Fruit fly (Drosophila melanogaster) whole organism, embryonic: ENCODE measurements around the gene bun.

Experiments used
- CG1024 ChIP-seq: fragments of 200-800 bp; sonication (Bioruptor generic); IDR thresholded peaks from 2 replicates; pipeline ENCODE4 v1.3.6; 2022; ENCODE audit warnings: missing biosample characterization, missing genetic modification characterization
- CG11398 ChIP-seq: fragments of 200-800 bp; sonication (Bioruptor generic); optimal IDR thresholded peaks from 2 replicates; lab custom pipeline; 2016; ENCODE audit warnings: missing biosample characterization, missing genetic modification characterization
- CG11456 ChIP-seq: fragments of 200-800 bp; sonication (Bioruptor generic); IDR thresholded peaks from 3 replicates; pipeline ENCODE4 v1.3.6; 2022; ENCODE audit warnings: missing biosample characterization, missing genetic modification characterization
- CG11560 ChIP-seq: fragments of 200-800 bp; sonication (Bioruptor generic); IDR thresholded peaks from 3 replicates; pipeline ENCODE4 v1.3.6; 2022; ENCODE audit warnings: missing biosample characterization, missing genetic modification characterization
- CG12942 ChIP-seq: fragments of 200-800 bp; sonication (Bioruptor generic); optimal IDR thresholded peaks from 3 replicates; lab custom pipeline; 2016; ENCODE audit warnings: missing biosample characterization, missing genetic modification characterization
- CG14050 ChIP-seq: fragments of 200-800 bp; sonication (Bioruptor generic); IDR thresholded peaks from 3 replicates; pipeline ENCODE4 v1.3.6; 2022; ENCODE audit warnings: missing biosample characterization, missing genetic modification characterization
- CG1647 ChIP-seq: fragments of 200-800 bp; sonication (Bioruptor generic); optimal IDR thresholded peaks from 3 replicates; lab custom pipeline; 2016; ENCODE audit warnings: missing biosample characterization, missing genetic modification characterization
- CG18262 ChIP-seq: fragments of 200-800 bp; optimal IDR thresholded peaks from 3 replicates; lab custom pipeline; 2019; ENCODE audit warnings: missing biosample characterization, mild to moderate bottlenecking, missing genetic modification characterization, moderate library complexity
- CG2199 ChIP-seq: fragments of 200-800 bp; sonication (Bioruptor generic); IDR thresholded peaks from 3 replicates; pipeline ENCODE4 v1.3.6; 2022; ENCODE audit warnings: missing biosample characterization, missing genetic modification characterization
- CG2712 ChIP-seq: fragments of 200-800 bp; optimal IDR thresholded peaks from 3 replicates; lab custom pipeline; 2019; ENCODE audit warnings: missing biosample characterization, mild to moderate bottlenecking, missing genetic modification characterization, moderate library complexity
- CG34422 ChIP-seq: fragments of 200-800 bp; sonication (Bioruptor generic); IDR thresholded peaks from 3 replicates; pipeline ENCODE4 v1.3.6; 2022; ENCODE audit warnings: missing biosample characterization, missing genetic modification characterization
- CG3838 ChIP-seq: fragments of 200-800 bp; sonication (Bioruptor generic); optimal IDR thresholded peaks from 3 replicates; lab custom pipeline; 2016; ENCODE audit warnings: missing biosample characterization, missing genetic modification characterization
- CG4360 ChIP-seq: fragments of 200-800 bp; sonication (Bioruptor generic); IDR thresholded peaks from 2 replicates; pipeline ENCODE4 v1.3.6; 2022; ENCODE audit warnings: missing biosample characterization, missing genetic modification characterization
- CG4424 ChIP-seq: fragments of 200-800 bp; sonication (Bioruptor generic); optimal IDR thresholded peaks from 3 replicates; lab custom pipeline; 2016; ENCODE audit warnings: missing biosample characterization, missing genetic modification characterization
- CG5245 ChIP-seq: fragments of 200-800 bp; sonication (Bioruptor generic); optimal IDR thresholded peaks from 3 replicates; lab custom pipeline; 2016; ENCODE audit warnings: missing biosample characterization, missing genetic modification characterization
- CG6272 ChIP-seq: fragments of 200-800 bp; sonication (Bioruptor generic); IDR thresholded peaks from 2 replicates; pipeline ENCODE4 v1.3.6; 2022; ENCODE audit warnings: missing biosample characterization, missing genetic modification characterization
- CG7357 ChIP-seq: fragments of 200-800 bp; sonication (Bioruptor generic); IDR thresholded peaks from 3 replicates; pipeline ENCODE4 v1.3.6; 2022; ENCODE audit warnings: missing biosample characterization, missing genetic modification characterization
- CG7786 ChIP-seq: fragments of 200-800 bp; sonication (Bioruptor generic); optimal IDR thresholded peaks from 2 replicates; lab custom pipeline; 2016; ENCODE audit warnings: missing biosample characterization, missing genetic modification characterization
- CG8089 ChIP-seq: fragments of 200-800 bp; sonication (Bioruptor generic); optimal IDR thresholded peaks from 3 replicates; lab custom pipeline; 2016; ENCODE audit warnings: missing biosample characterization, missing genetic modification characterization
- CG8478 ChIP-seq: fragments of >200 bp; optimal IDR thresholded peaks from 2 replicates; lab custom pipeline; 2018
- CHES-1-like ChIP-seq: fragments of 200-800 bp; sonication (Bioruptor generic); optimal IDR thresholded peaks from 2 replicates; lab custom pipeline; 2016; ENCODE audit warnings: missing biosample characterization, missing genetic modification characterization
- Doc3 ChIP-seq: fragments of 200-800 bp; sonication (Bioruptor generic); IDR thresholded peaks from 3 replicates; pipeline ENCODE4 v1.3.6; 2022; ENCODE audit warnings: missing biosample characterization, missing genetic modification characterization; ENCODE audit not compliant: partially characterized antibody
- Dref ChIP-seq: fragments of 200-800 bp; sonication (Bioruptor generic); IDR thresholded peaks from 2 replicates; pipeline ENCODE4 v1.3.6; 2022; ENCODE audit warnings: missing biosample characterization, missing genetic modification characterization
- Gug ChIP-seq: fragments of 200-800 bp; sonication (Bioruptor generic); IDR thresholded peaks from 4 replicates; pipeline ENCODE4 v1.3.6; 2022; ENCODE audit warnings: missing biosample characterization, missing genetic modification characterization
- HLHmδ ChIP-seq: fragments of 200-800 bp; sonication (Bioruptor generic); optimal IDR thresholded peaks from 2 replicates; lab custom pipeline; 2018; ENCODE audit warnings: missing biosample characterization, mild to moderate bottlenecking, missing genetic modification characterization, moderate library complexity
- HmgZ ChIP-seq: fragments of 200-800 bp; sonication (Bioruptor generic); optimal IDR thresholded peaks from 2 replicates; lab custom pipeline; 2018; ENCODE audit warnings: missing biosample characterization, mild to moderate bottlenecking, missing genetic modification characterization
- Kr ChIP-seq: fragments of 200-800 bp; sonication (Bioruptor generic); optimal IDR thresholded peaks from 2 replicates; lab custom pipeline; 2017; ENCODE audit warnings: missing biosample characterization, mild to moderate bottlenecking, missing genetic modification characterization
- Neu2 ChIP-seq: fragments of 200-800 bp; sonication (Bioruptor generic); optimal IDR thresholded peaks from 3 replicates; lab custom pipeline; 2016; ENCODE audit warnings: missing biosample characterization, missing genetic modification characterization, borderline replicate concordance
- Oli ChIP-seq: fragments of 200-800 bp; sonication (Bioruptor generic); optimal IDR thresholded peaks from 2 replicates; lab custom pipeline; 2018; ENCODE audit warnings: missing biosample characterization, mild to moderate bottlenecking, missing genetic modification characterization, moderate library complexity
- Sin3A ChIP-seq: fragments of >200 bp; optimal IDR thresholded peaks from 2 replicates; lab custom pipeline; 2018
- Trl ChIP-seq, 3 experiments: fragments of >200 bp in 2 of 3; fragments of 200-800 bp in 1 of 3; sonication (Bioruptor generic) in 1 of 3; optimal IDR thresholded peaks; 2 replicates in 1 of 3; 3 replicates in 2 of 3; lab custom pipeline; 2016 to 2017; ENCODE audit warnings: missing biosample characterization in 1 of 3, missing genetic modification characterization in 1 of 3
- ap ChIP-seq: fragments of 200-800 bp; sonication (Bioruptor generic); IDR thresholded peaks from 2 replicates; pipeline ENCODE4 v1.3.6; 2022; ENCODE audit warnings: missing biosample characterization, missing genetic modification characterization
- bsh ChIP-seq, 2 experiments: fragments of 200-800 bp; sonication (Bioruptor generic); optimal IDR thresholded peaks; 2 replicates each; lab custom pipeline; 2017 to 2018; ENCODE audit warnings: mild to moderate bottlenecking in 2 of 2, missing biosample characterization in 2 of 2, missing genetic modification characterization in 2 of 2, moderate library complexity in 1 of 2
- chm ChIP-seq: fragments of 200-800 bp; sonication (Bioruptor generic); IDR thresholded peaks from 2 replicates; pipeline ENCODE4 v1.3.6; 2022; ENCODE audit warnings: missing biosample characterization, missing genetic modification characterization
- crp ChIP-seq, 2 experiments: fragments of 200-800 bp; sonication (Bioruptor generic); optimal IDR thresholded peaks; 2 replicates in 1 of 2; 3 replicates in 1 of 2; lab custom pipeline; 2017; ENCODE audit warnings: missing biosample characterization in 2 of 2, missing genetic modification characterization in 2 of 2, mild to moderate bottlenecking in 1 of 2, moderate library complexity in 1 of 2
- dati ChIP-seq: fragments of 200-800 bp; sonication (Bioruptor generic); IDR thresholded peaks from 2 replicates; pipeline ENCODE4 v1.3.6; 2022; ENCODE audit warnings: missing biosample characterization, missing genetic modification characterization
- eyg ChIP-seq: fragments of 200-800 bp; sonication (Bioruptor generic); optimal IDR thresholded peaks from 3 replicates; lab custom pipeline; 2016; ENCODE audit warnings: missing biosample characterization, missing genetic modification characterization
- gcm2 ChIP-seq: fragments of 200-800 bp; sonication (Bioruptor generic); optimal IDR thresholded peaks from 2 replicates; lab custom pipeline; 2016; ENCODE audit warnings: missing biosample characterization, missing genetic modification characterization
- hb ChIP-seq: fragments of 200-800 bp; sonication (Bioruptor generic); IDR thresholded peaks from 3 replicates; pipeline ENCODE4 v1.3.6; 2022; ENCODE audit warnings: missing biosample characterization, missing genetic modification characterization; ENCODE audit not compliant: partially characterized antibody
- hth ChIP-seq: fragments of >200 bp; optimal IDR thresholded peaks from 2 replicates; lab custom pipeline; 2017; ENCODE audit warnings: inconsistent platforms
- mirr ChIP-seq: fragments of 200-800 bp; sonication (Bioruptor generic); optimal IDR thresholded peaks from 3 replicates; lab custom pipeline; 2018; ENCODE audit warnings: missing biosample characterization, mild to moderate bottlenecking, missing genetic modification characterization
- nmo ChIP-seq: fragments of 200-800 bp; sonication (Bioruptor generic); optimal IDR thresholded peaks from 2 replicates; lab custom pipeline; 2018; ENCODE audit warnings: missing biosample characterization, mild to moderate bottlenecking, missing genetic modification characterization, moderate library complexity
- onecut ChIP-seq: fragments of 200-800 bp; sonication (Bioruptor generic); IDR thresholded peaks from 2 replicates; pipeline ENCODE4 v1.3.6; 2022; ENCODE audit warnings: missing biosample characterization, missing genetic modification characterization
- pfk ChIP-seq: fragments of 200-800 bp; sonication (Bioruptor generic); optimal IDR thresholded peaks from 2 replicates; lab custom pipeline; 2018; ENCODE audit warnings: missing biosample characterization, mild to moderate bottlenecking, missing genetic modification characterization, moderate library complexity
- stc ChIP-seq: fragments of 200-800 bp; sonication (Bioruptor generic); IDR thresholded peaks from 2 replicates; pipeline ENCODE4 v1.3.6; 2022; ENCODE audit warnings: missing biosample characterization, missing genetic modification characterization
- stwl ChIP-seq: fragments of 200-800 bp; sonication (Bioruptor generic); optimal IDR thresholded peaks from 3 replicates; lab custom pipeline; 2018; ENCODE audit warnings: missing biosample characterization, mild to moderate bottlenecking, missing genetic modification characterization, moderate library complexity
- tin ChIP-seq: fragments of 200-800 bp; sonication (Bioruptor generic); optimal IDR thresholded peaks from 3 replicates; lab custom pipeline; 2016; ENCODE audit warnings: missing biosample characterization, missing genetic modification characterization
- toy ChIP-seq: fragments of 200-800 bp; sonication (Bioruptor generic); IDR thresholded peaks from 2 replicates; pipeline ENCODE4 v1.3.6; 2022; ENCODE audit warnings: missing biosample characterization, missing genetic modification characterization
- trh ChIP-seq: fragments of 200-800 bp; sonication (Bioruptor generic); optimal IDR thresholded peaks from 2 replicates; lab custom pipeline; 2016; ENCODE audit warnings: missing biosample characterization, missing genetic modification characterization
- vnd ChIP-seq: fragments of 200-800 bp; sonication (Bioruptor generic); IDR thresholded peaks from 3 replicates; pipeline ENCODE4 v1.3.6; 2022; ENCODE audit warnings: missing biosample characterization, missing genetic modification characterization; ENCODE audit not compliant: partially characterized antibody
- zf30C ChIP-seq: fragments of 200-800 bp; sonication (Bioruptor generic); optimal IDR thresholded peaks from 3 replicates; lab custom pipeline; 2018; ENCODE audit warnings: missing biosample characterization, mild to moderate bottlenecking, missing genetic modification characterization

Gene bun

dm6 chr2L:12507338-12508053 lies 38.9 kb downstream of the bun start, which contains the start of gene CG43051 (continued):
- TF ChIP-seq bsh (GFP tag; optimal IDR thresholded peaks at IDR 0.05; lab: Kevin White, UChicago) (no peak), mirr (GFP tag; lab: Kevin White, UChicago) (peak; percentile 35), CG7786 (no peak), CG6272 (GFP tag; lab: Robert Waterston, UW) (no peak), toy (GFP tag; lab: Robert Waterston, UW) (no peak), CG7357 (GFP tag; lab: Robert Waterston, UW) (no peak), CG2199 (no peak; the same call in 2 of the 3 replicates), pfk (GFP tag; lab: Kevin White, UChicago) (no peak), CG1024 (GFP tag; lab: Robert Waterston, UW) (no peak), CG12942 (no peak), crp (GFP tag; optimal IDR thresholded peaks at IDR 0.05; lab: Kevin White, UChicago) (no peak), Dref (no peak), HmgZ (tag; lab: Kevin White, UChicago) (no peak), CG2712 (tag; lab: Kevin White, UChicago) (no peak), zf30C (GFP tag; lab: Kevin White, UChicago) (no peak), Kr (GFP tag; lab: Kevin White, UChicago) (no peak), CG8478 (lab: Kevin White, UChicago) (no peak), Gug (no peak), CG11456 (GFP tag; lab: Robert Waterston, UW) (no peak), CG5245 (GFP tag; lab: Kevin White, UChicago) (no peak), CG3838 (GFP tag; lab: Kevin White, UChicago) (peak; percentile 88), Sin3A (no peak), CHES-1-like (no peak), CG4360 (GFP tag; lab: Robert Waterston, UW) (peak; percentile 91), HLHmδ (GFP tag; lab: Kevin White, UChicago) (no peak), CG11398 (GFP tag; lab: Kevin White, UChicago) (no peak), Oli (tag; lab: Kevin White, UChicago) (no peak), Doc3 (GFP tag; lab: Robert Waterston, UW) (no peak), vnd (GFP tag; lab: Robert Waterston, UW) (no peak), ap (GFP tag; lab: Robert Waterston, UW) (no peak), CG18262 (tag; lab: Kevin White, UChicago) (no peak), CG14050 (GFP tag; lab: Robert Waterston, UW) (no peak), hb (no peak), Trl (optimal IDR thresholded peaks at IDR 0.05; lab: Kevin White, UChicago) (peak; percentile 95 to 99), Trl (GFP tag; optimal IDR thresholded peaks at IDR 0.05; lab: Kevin White, UChicago) (peak; percentile 62), tin (no peak), CG8089 (GFP tag; lab: Kevin White, UChicago) (peak; percentile 8), CG1647 (GFP tag; lab: Kevin White, UChicago) (no peak), stc (GFP tag; lab: Robert Waterston, UW) (peak; percentile 59; the same call in 1 of the 2 replicates), hth (lab: Kevin White, UChicago) (no peak), Neu2 (GFP tag; lab: Kevin White, UChicago) (no peak), dati (GFP tag; lab: Robert Waterston, UW) (no peak), onecut (GFP tag; lab: Robert Waterston, UW) (peak; percentile 21; the same call in 1 of the 2 replicates), gcm2 (GFP tag; lab: Kevin White, UChicago) (no peak), stwl (tag; lab: Kevin White, UChicago) (no peak), chm (GFP tag; lab: Robert Waterston, UW) (peak; percentile 56), CG11560 (tag; lab: Robert Waterston, UW) (no peak), nmo (GFP tag; lab: Kevin White, UChicago) (no peak), eyg (GFP tag; lab: Kevin White, UChicago) (no peak), CG4424 (GFP tag; lab: Kevin White, UChicago) (no peak), CG34422 (GFP tag; lab: Robert Waterston, UW) (no peak), trh (GFP tag; lab: Kevin White, UChicago) (no peak)
